Fruit fly (Drosophila melanogaster) whole organism, embryonic: Measurements from ENCODE around the gene ph-d.
A peak's percentile ranks its signal among the peaks of the same experiment; 100 is the strongest.

Experiments used
- B-H2 ChIP-seq: fragments of 200-800 bp; sonication (Bioruptor generic); optimal IDR thresholded peaks from 2 replicates; lab custom pipeline; 2018; ENCODE audit warnings: missing biosample characterization, mild to moderate bottlenecking, missing genetic modification characterization
- Blimp-1 ChIP-seq: fragments of 200-800 bp; sonication (Bioruptor generic); optimal IDR thresholded peaks from 3 replicates; lab custom pipeline; 2018; ENCODE audit warnings: missing biosample characterization, missing genetic modification characterization, mild to moderate bottlenecking, moderate library complexity, missing genetic modification reagents
- CG10431 ChIP-seq: fragments of 200-800 bp; sonication (Bioruptor generic); optimal IDR thresholded peaks from 3 replicates; lab custom pipeline; 2018; ENCODE audit warnings: missing biosample characterization, mild to moderate bottlenecking, missing genetic modification characterization
- CG11695 ChIP-seq: fragments of 200-800 bp; sonication (Bioruptor generic); IDR thresholded peaks from 3 replicates; pipeline ENCODE4 v1.3.6; 2022; ENCODE audit warnings: missing biosample characterization, missing genetic modification characterization
- CG13894 ChIP-seq: fragments of 200-800 bp; sonication (Bioruptor generic); optimal IDR thresholded peaks from 3 replicates; lab custom pipeline; 2018; ENCODE audit warnings: missing biosample characterization, mild to moderate bottlenecking, missing genetic modification characterization, moderate library complexity
- CG14710 ChIP-seq: fragments of 200-800 bp; sonication (Bioruptor generic); optimal IDR thresholded peaks from 3 replicates; lab custom pipeline; 2019; ENCODE audit warnings: missing biosample characterization, mild to moderate bottlenecking, missing genetic modification characterization, moderate library complexity
- CG15073 ChIP-seq: fragments of 200-800 bp; sonication (Bioruptor generic); optimal IDR thresholded peaks from 2 replicates; lab custom pipeline; 2016; ENCODE audit warnings: missing biosample characterization, missing genetic modification characterization
- CG18011 ChIP-seq: fragments of 200-800 bp; sonication (Bioruptor generic); optimal IDR thresholded peaks from 2 replicates; lab custom pipeline; 2017; ENCODE audit warnings: missing biosample characterization, missing genetic modification characterization, mild to moderate bottlenecking, moderate library complexity, missing genotype
- CG31441 ChIP-seq: fragments of 200-800 bp; sonication (Bioruptor generic); IDR thresholded peaks from 2 replicates; pipeline ENCODE4 v1.3.6; 2022; ENCODE audit warnings: missing biosample characterization, missing genetic modification characterization
- CG32772 ChIP-seq: fragments of 200-800 bp; sonication (Bioruptor generic); IDR thresholded peaks from 2 replicates; pipeline ENCODE4 v1.3.6; 2022; ENCODE audit warnings: missing biosample characterization, missing genetic modification characterization
- CG34376 ChIP-seq: fragments of 200-800 bp; sonication (Bioruptor generic); optimal IDR thresholded peaks from 2 replicates; lab custom pipeline; 2018; ENCODE audit warnings: missing biosample characterization, mild to moderate bottlenecking, missing genetic modification characterization
- CG4424 ChIP-seq: fragments of 200-800 bp; sonication (Bioruptor generic); optimal IDR thresholded peaks from 3 replicates; lab custom pipeline; 2016; ENCODE audit warnings: missing biosample characterization, missing genetic modification characterization
- CG6175 ChIP-seq: fragments of 200-800 bp; sonication (Bioruptor generic); IDR thresholded peaks from 3 replicates; pipeline ENCODE4 v1.3.6; 2022; ENCODE audit warnings: missing biosample characterization, missing genetic modification characterization
- CG6272 ChIP-seq: fragments of 200-800 bp; sonication (Bioruptor generic); IDR thresholded peaks from 2 replicates; pipeline ENCODE4 v1.3.6; 2022; ENCODE audit warnings: missing biosample characterization, missing genetic modification characterization
- CG7786 ChIP-seq: fragments of 200-800 bp; sonication (Bioruptor generic); optimal IDR thresholded peaks from 2 replicates; lab custom pipeline; 2016; ENCODE audit warnings: missing biosample characterization, missing genetic modification characterization
- CG7963 ChIP-seq: fragments of 200-800 bp; sonication (Bioruptor generic); IDR thresholded peaks from 3 replicates; pipeline ENCODE4 v1.3.6; 2022; ENCODE audit warnings: missing biosample characterization, missing genetic modification characterization; ENCODE audit not compliant: partially characterized antibody
- CG8765 ChIP-seq: fragments of 200-800 bp; sonication (Bioruptor generic); IDR thresholded peaks from 2 replicates; pipeline ENCODE4 v1.3.6; 2022; ENCODE audit warnings: missing biosample characterization, missing genetic modification characterization
- CG9437 ChIP-seq: fragments of 200-800 bp; sonication (Bioruptor generic); optimal IDR thresholded peaks from 2 replicates; lab custom pipeline; 2018; ENCODE audit warnings: missing biosample characterization, mild to moderate bottlenecking, missing genetic modification characterization
- CG9817 ChIP-seq: fragments of 200-800 bp; sonication (Bioruptor generic); optimal IDR thresholded peaks from 2 replicates; lab custom pipeline; 2018; ENCODE audit warnings: missing biosample characterization, mild to moderate bottlenecking, missing genetic modification characterization, moderate library complexity
- CTCF ChIP-seq: fragments of 200-800 bp; sonication (Bioruptor generic); optimal IDR thresholded peaks from 2 replicates; lab custom pipeline; 2017; ENCODE audit warnings: missing biosample characterization, mild to moderate bottlenecking, missing genetic modification characterization, moderate library complexity
- CoRest ChIP-seq: fragments of 200-800 bp; sonication (Bioruptor generic); optimal IDR thresholded peaks from 3 replicates; lab custom pipeline; 2018; ENCODE audit warnings: missing biosample characterization, mild to moderate bottlenecking, missing genetic modification characterization, moderate library complexity
- D19A ChIP-seq: fragments of 200-800 bp; optimal IDR thresholded peaks from 3 replicates; lab custom pipeline; 2019; ENCODE audit warnings: missing biosample characterization, mild to moderate bottlenecking, missing genetic modification characterization, moderate library complexity
- Dbx ChIP-seq: fragments of 200-800 bp; sonication (Bioruptor generic); IDR thresholded peaks from 3 replicates; pipeline ENCODE4 v1.3.6; 2022; ENCODE audit warnings: missing biosample characterization, missing genetic modification characterization
- Deaf1 ChIP-seq: fragments of 200-800 bp; optimal IDR thresholded peaks from 3 replicates; lab custom pipeline; 2019; ENCODE audit warnings: missing biosample characterization, mild to moderate bottlenecking, missing genetic modification characterization, moderate library complexity
- HLH3B ChIP-seq: fragments of 200-800 bp; sonication (Bioruptor generic); IDR thresholded peaks from 2 replicates; pipeline ENCODE4 v1.3.6; 2022; ENCODE audit warnings: missing biosample characterization, missing genetic modification characterization
- HLH4C ChIP-seq: fragments of 200-800 bp; sonication (Bioruptor generic); IDR thresholded peaks from 3 replicates; pipeline ENCODE4 v1.3.6; 2022; ENCODE audit warnings: missing biosample characterization, missing genetic modification characterization; ENCODE audit not compliant: partially characterized antibody
- HLH54F ChIP-seq: fragments of 200-800 bp; sonication (Bioruptor generic); optimal IDR thresholded peaks from 3 replicates; lab custom pipeline; 2016; ENCODE audit warnings: missing biosample characterization, missing genetic modification characterization
- Hr78 ChIP-seq, 2 experiments: fragments of 200-800 bp in 1 of 2; fragments of >200 bp in 1 of 2; sonication (Bioruptor generic) in 1 of 2; optimal IDR thresholded peaks; 2 replicates each; lab custom pipeline; 2017 to 2019; ENCODE audit warnings: missing biosample characterization in 2 of 2, missing genetic modification characterization in 2 of 2, mild to moderate bottlenecking in 1 of 2, moderate library complexity in 1 of 2
- PHDP ChIP-seq: fragments of 200-800 bp; sonication (Bioruptor generic); optimal IDR thresholded peaks from 3 replicates; lab custom pipeline; 2018; ENCODE audit warnings: missing biosample characterization, mild to moderate bottlenecking, missing genetic modification characterization, moderate library complexity
- Poxn ChIP-seq: fragments of 200-800 bp; sonication (Bioruptor generic); IDR thresholded peaks from 2 replicates; pipeline ENCODE4 v1.3.6; 2022; ENCODE audit warnings: missing biosample characterization, missing genetic modification characterization
- Ravus ChIP-seq: fragments of 200-800 bp; sonication (Bioruptor generic); IDR thresholded peaks from 2 replicates; pipeline ENCODE4 v1.3.6; 2022; ENCODE audit warnings: missing biosample characterization, missing genetic modification characterization
- Rfx ChIP-seq: fragments of 200-800 bp; sonication (Bioruptor generic); IDR thresholded peaks from 2 replicates; pipeline ENCODE4 v1.3.6; 2022; ENCODE audit warnings: missing biosample characterization, missing genetic modification characterization
- Sin3A ChIP-seq: fragments of >200 bp; optimal IDR thresholded peaks from 2 replicates; lab custom pipeline; 2018
- Six4 ChIP-seq: fragments of 200-800 bp; sonication (Bioruptor generic); optimal IDR thresholded peaks from 2 replicates; lab custom pipeline; 2016; ENCODE audit warnings: missing biosample characterization, missing genetic modification characterization
- Xbp1 ChIP-seq: fragments of 200-800 bp; sonication (Bioruptor generic); optimal IDR thresholded peaks from 3 replicates; lab custom pipeline; 2016; ENCODE audit warnings: missing biosample characterization, mild to moderate bottlenecking, missing genetic modification characterization
- cad ChIP-seq: fragments of >200 bp; optimal IDR thresholded peaks from 2 replicates; lab custom pipeline; 2017; ENCODE audit warnings: missing biosample characterization, missing genetic modification characterization
- chif ChIP-seq, 2 experiments: fragments of 200-800 bp; sonication (Bioruptor generic); optimal IDR thresholded peaks; 3 replicates each; lab custom pipeline; 2016; ENCODE audit warnings: missing biosample characterization in 2 of 2, missing genetic modification characterization in 2 of 2
- chn ChIP-seq: fragments of 200-800 bp; sonication (Bioruptor generic); optimal IDR thresholded peaks from 2 replicates; lab custom pipeline; 2016; ENCODE audit warnings: missing biosample characterization, missing genetic modification characterization
- dm ChIP-seq: fragments of 200-800 bp; sonication (Bioruptor generic); optimal IDR thresholded peaks from 3 replicates; lab custom pipeline; 2016; ENCODE audit warnings: missing biosample characterization, missing genetic modification characterization
- fru ChIP-seq: fragments of >200 bp; optimal IDR thresholded peaks from 2 replicates; lab custom pipeline; 2017
- gro ChIP-seq: fragments of 200-800 bp; sonication (Bioruptor generic); optimal IDR thresholded peaks from 2 replicates; lab custom pipeline; 2016; ENCODE audit warnings: missing biosample characterization, missing genetic modification characterization
- lilli ChIP-seq: fragments of 200-800 bp; sonication (Bioruptor generic); optimal IDR thresholded peaks from 3 replicates; lab custom pipeline; 2016; ENCODE audit warnings: missing biosample characterization, missing genetic modification characterization
- luna ChIP-seq: fragments of 200-800 bp; sonication (Bioruptor generic); optimal IDR thresholded peaks from 2 replicates; lab custom pipeline; 2016; ENCODE audit warnings: missing biosample characterization, missing genetic modification characterization
- nerfin-2 ChIP-seq: fragments of 200-800 bp; sonication (Bioruptor generic); IDR thresholded peaks from 2 replicates; pipeline ENCODE4 v1.3.6; 2022; ENCODE audit warnings: missing biosample characterization, missing genetic modification characterization; ENCODE audit not compliant: partially characterized antibody
- otp ChIP-seq: fragments of 200-800 bp; sonication (Bioruptor generic); IDR thresholded peaks from 3 replicates; pipeline ENCODE4, ENCODE4 v1.3.6; 2022; ENCODE audit warnings: missing biosample characterization, missing genetic modification characterization
- run ChIP-seq: fragments of 200-800 bp; sonication (Bioruptor generic); optimal IDR thresholded peaks from 3 replicates; lab custom pipeline; 2018; ENCODE audit warnings: missing biosample characterization, mild to moderate bottlenecking, missing genetic modification characterization
- sima ChIP-seq: fragments of 200-800 bp; sonication (Bioruptor generic); optimal IDR thresholded peaks from 2 replicates; lab custom pipeline; 2016; ENCODE audit warnings: missing biosample characterization, missing genetic modification characterization
- tap ChIP-seq: fragments of 200-800 bp; optimal IDR thresholded peaks from 3 replicates; lab custom pipeline; 2019; ENCODE audit warnings: missing biosample characterization, mild to moderate bottlenecking, missing genetic modification characterization, moderate library complexity
- unc-4 ChIP-seq: fragments of 200-800 bp; sonication (Bioruptor generic); IDR thresholded peaks from 2 replicates; pipeline ENCODE4 v1.3.6; 2022; ENCODE audit warnings: missing biosample characterization, missing genetic modification characterization; ENCODE audit not compliant: partially characterized antibody
- zen ChIP-seq: fragments of 200-800 bp; sonication (Bioruptor generic); optimal IDR thresholded peaks from 3 replicates; lab custom pipeline; 2018; ENCODE audit warnings: missing biosample characterization, mild to moderate bottlenecking, missing genetic modification characterization, moderate library complexity

ph-d gene

DNA sequence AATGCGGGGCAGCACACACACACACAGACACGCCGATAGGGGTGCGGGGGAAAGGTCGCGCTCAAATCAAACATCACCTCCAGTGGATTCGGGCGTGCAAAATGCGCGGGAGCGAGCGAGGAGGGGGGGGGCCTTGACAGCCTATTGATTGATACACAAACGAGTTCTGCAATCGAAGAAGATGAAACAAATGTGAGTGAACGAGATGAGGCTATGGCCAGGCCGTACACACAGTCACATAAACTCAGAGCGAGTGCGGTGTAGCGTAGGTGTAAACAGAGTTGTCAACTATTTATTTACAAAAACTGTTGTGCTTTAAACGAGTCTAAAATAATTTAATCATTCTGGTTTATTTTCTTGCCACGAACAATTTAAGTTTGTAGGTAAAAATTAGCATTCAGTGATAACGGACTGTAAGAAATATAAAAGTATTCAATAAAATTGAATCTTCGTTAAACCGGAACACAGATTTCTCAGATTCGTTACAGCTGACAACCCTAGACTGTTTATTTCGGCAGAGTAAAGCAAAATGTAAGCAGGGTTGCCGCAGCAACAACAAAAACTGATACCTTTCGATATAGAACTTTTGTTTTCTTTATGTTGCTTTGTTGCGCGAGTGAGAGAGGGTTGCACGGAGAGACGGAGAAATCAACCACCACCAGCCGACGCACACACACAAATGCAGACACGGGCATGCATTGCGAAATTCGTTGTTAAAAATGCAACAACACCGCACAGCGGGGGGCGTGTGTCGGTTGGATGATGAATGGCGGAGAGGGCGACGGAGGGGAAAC is 12.1 kb upstream of the ph-d start (continued):
- TF ChIP-seq CoRest (peak; percentile 94), sima (GFP tag; lab: Kevin White, UChicago) (no peak), zen (tag; lab: Kevin White, UChicago) (peak; percentile 81), luna (GFP tag; lab: Kevin White, UChicago) (peak; percentile 68), gro (GFP tag; lab: Kevin White, UChicago) (peak; percentile 69), CG18011 (GFP tag; lab: Kevin White, UChicago) (peak; percentile 52), PHDP (tag; lab: Kevin White, UChicago) (peak; percentile 94), CG10431 (peak; percentile 74), nerfin-2 (GFP tag; lab: Robert Waterston, UW) (no peak), CG7786 (GFP tag; lab: Kevin White, UChicago) (peak; percentile 84), CG13894 (tag; lab: Kevin White, UChicago) (peak; percentile 90), B-H2 (peak; percentile 86), Xbp1 (GFP tag; lab: Kevin White, UChicago) (peak; percentile 86), HLH4C (GFP tag; lab: Robert Waterston, UW) (no peak), Poxn (GFP tag; lab: Robert Waterston, UW) (no peak; the same call in 1 of the 2 replicates), CG8765 (GFP tag; lab: Robert Waterston, UW) (peak; percentile 57; the same call in 1 of the 2 replicates), CG4424 (GFP tag; lab: Kevin White, UChicago) (peak; percentile 87), Rfx (GFP tag; lab: Robert Waterston, UW) (peak; percentile 89), Dbx (GFP tag; lab: Robert Waterston, UW) (peak; percentile 73), D19A (peak; percentile 89), CG6175 (GFP tag; lab: Robert Waterston, UW) (0 out of 3 replicates have a peak, but pooled peaks have one; percentile 38), CG9817 (tag; lab: Kevin White, UChicago) (peak; percentile 87), Six4 (GFP tag; lab: Kevin White, UChicago) (peak; percentile 77), lilli (GFP tag; lab: Kevin White, UChicago) (peak; percentile 86), dm (GFP tag; lab: Kevin White, UChicago) (peak; percentile 62), CG32772 (peak; percentile 76), Sin3A (no peak), cad (GFP tag; lab: Kevin White, UChicago) (no peak), CG14710 (tag; lab: Kevin White, UChicago) (peak; percentile 92), chn (GFP tag; lab: Kevin White, UChicago) (peak; percentile 83), Blimp-1 (GFP tag; lab: Kevin White, UChicago) (peak; percentile 89), HLH54F (GFP tag; lab: Kevin White, UChicago) (peak; percentile 77), fru (no peak), HLH3B (GFP tag; lab: Robert Waterston, UW) (peak; percentile 88), run (peak; percentile 87), unc-4 (no peak), CTCF (GFP tag; lab: Kevin White, UChicago) (peak; percentile 43), CG15073 (GFP tag; lab: Kevin White, UChicago) (peak; percentile 63), CG31441 (GFP tag; lab: Robert Waterston, UW) (peak; percentile 88), chif (GFP tag; optimal IDR thresholded peaks at IDR 0.05; lab: Kevin White, UChicago) (peak; percentile 77 to 86), CG7963 (GFP tag; lab: Robert Waterston, UW) (no peak), Hr78 (GFP tag; optimal IDR thresholded peaks at IDR 0.05; lab: Kevin White, UChicago) (peak in 1 of 2 experiments; percentile 82), CG9437 (GFP tag; lab: Kevin White, UChicago) (peak; percentile 78), otp (GFP tag; lab: Robert Waterston, UW) (peak; percentile 57; the same call in 1 of the 3 replicates), Ravus (peak; percentile 33), CG11695 (GFP tag; lab: Robert Waterston, UW) (peak; percentile 92), Deaf1 (peak; percentile 77), CG6272 (GFP tag; lab: Robert Waterston, UW) (peak; percentile 61), CG34376 (GFP tag; lab: Kevin White, UChicago) (peak; percentile 91), tap (tag; lab: Kevin White, UChicago) (peak; percentile 90)
